Fruit fly (Drosophila melanogaster): ENCODE measurements around the gene Btk.

The Btk gene

dm6 chr2L:8311091-8311490, 10.2 kb upstream of the Btk start, which contains the start of the genes CG7810 and CG7806 (continued):
- peak; percentile 88 for TF ChIP-seq NC2β (GFP tag; optimal IDR thresholded peaks at IDR 0.05)
- TF ChIP-seq Taf1 (GFP tag; IDR thresholded peaks at IDR 0.05) = peak; percentile 72
- no peak for TF ChIP-seq lov (optimal IDR thresholded peaks at IDR 0.05)
- TF ChIP-seq lov (GFP tag; IDR thresholded peaks at IDR 0.05) = peak; percentile 67; the same call in 1 of the 3 replicates
- peak; percentile 66 for TF ChIP-seq sima (GFP tag; optimal IDR thresholded peaks at IDR 0.05)
- peak; percentile 83 for TF ChIP-seq CG12155 (GFP tag; optimal IDR thresholded peaks at IDR 0.05)
- peak; percentile 75 for TF ChIP-seq scrt (GFP tag; optimal IDR thresholded peaks at IDR 0.05)
- peak; percentile 90 for TF ChIP-seq Atf6 (GFP tag; IDR thresholded peaks at IDR 0.05)
- peak; percentile 89 for TF ChIP-seq salm (tag; optimal IDR thresholded peaks at IDR 0.05)
- TF ChIP-seq hkb (optimal IDR thresholded peaks at IDR 0.05) = no peak
- peak; percentile 95 for TF ChIP-seq hkb (GFP tag; IDR thresholded peaks at IDR 0.05)
- peak; percentile 59 for TF ChIP-seq CG31365 (tag; optimal IDR thresholded peaks at IDR 0.05)
- TF ChIP-seq Doc3 (GFP tag; IDR thresholded peaks at IDR 0.05; ENCODE audit: partially characterized antibody) = 0 out of 3 replicates have a peak, but pooled peaks have one; percentile 13
- TF ChIP-seq CG13287 (GFP tag; IDR thresholded peaks at IDR 0.05; ENCODE audit: partially characterized antibody) = peak; percentile 75
- peak; percentile 72 for TF ChIP-seq Bdp1 (GFP tag; optimal IDR thresholded peaks at IDR 0.05)
- TF ChIP-seq Pdp1 (GFP tag; optimal IDR thresholded peaks at IDR 0.05) = peak; percentile 88 to 89
- TF ChIP-seq CG6765 (GFP tag; optimal IDR thresholded peaks at IDR 0.05) = peak; percentile 82
- TF ChIP-seq Spps (tag; optimal IDR thresholded peaks at IDR 0.05) = peak; percentile 80
- peak; percentile 86 for TF ChIP-seq tx (GFP tag; optimal IDR thresholded peaks at IDR 0.05)
- no peak for TF ChIP-seq Lpt (GFP tag; optimal IDR thresholded peaks at IDR 0.05)
- peak; percentile 96 for TF ChIP-seq CG17328 (GFP tag; IDR thresholded peaks at IDR 0.05)
- peak; percentile 9 for TF ChIP-seq CG7928 (GFP tag; optimal IDR thresholded peaks at IDR 0.05)
- peak; percentile 43; the same call in 1 of the 2 replicates for TF ChIP-seq GATAe (GFP tag; conservative IDR thresholded peaks at IDR 0.05)
- TF ChIP-seq CG7745 (tag; optimal IDR thresholded peaks at IDR 0.05) = peak; percentile 39
- TF ChIP-seq Scr (GFP tag; IDR thresholded peaks at IDR 0.05; ENCODE audit: partially characterized antibody) = peak; percentile 56
- TF ChIP-seq inv (GFP tag; IDR thresholded peaks at IDR 0.05; ENCODE audit: partially characterized antibody) = 0 out of 2 replicates have a peak, but pooled peaks have one; percentile 27
- TF ChIP-seq CG34422 (GFP tag; IDR thresholded peaks at IDR 0.05) = peak; percentile 94
- TF ChIP-seq dan (GFP tag; IDR thresholded peaks at IDR 0.05) = no peak
- peak; percentile 85 for TF ChIP-seq pum (GFP tag; optimal IDR thresholded peaks at IDR 0.05)
- TF ChIP-seq B-H1 (GFP tag; IDR thresholded peaks at IDR 0.05) = peak; percentile 81
- TF ChIP-seq kah (GFP tag; optimal IDR thresholded peaks at IDR 0.05) = peak; percentile 67
- TF ChIP-seq CG16863 (GFP tag; optimal IDR thresholded peaks at IDR 0.05) = peak; percentile 91
- TF ChIP-seq grn (GFP tag; optimal IDR thresholded peaks at IDR 0.05) = no peak
- TF ChIP-seq hbn (GFP tag; IDR thresholded peaks at IDR 0.05; ENCODE audit: partially characterized antibody) = no peak
- peak; percentile 90 for TF ChIP-seq gsb-n (tag; optimal IDR thresholded peaks at IDR 0.05)
- TF ChIP-seq nerfin-1 (tag; optimal IDR thresholded peaks at IDR 0.05) = peak; percentile 85
- peak; percentile 86 for TF ChIP-seq Dek (tag; optimal IDR thresholded peaks at IDR 0.05)
- peak; percentile 66 for TF ChIP-seq peb (GFP tag; IDR thresholded peaks at IDR 0.05)
- TF ChIP-seq CG7271 (tag; optimal IDR thresholded peaks at IDR 0.05) = peak; percentile 69
- peak; percentile 84 for TF ChIP-seq her (GFP tag; optimal IDR thresholded peaks at IDR 0.05)
- peak; percentile 89 for TF ChIP-seq CG13775 (GFP tag; optimal IDR thresholded peaks at IDR 0.05)
- TF ChIP-seq CG14441 (GFP tag; IDR thresholded peaks at IDR 0.05) = peak; percentile 91
- TF ChIP-seq gcm (GFP tag; optimal IDR thresholded peaks at IDR 0.05) = peak; percentile 92
- TF ChIP-seq Nf-YB (GFP tag; optimal IDR thresholded peaks at IDR 0.05) = peak; percentile 80
- TF ChIP-seq Antp (GFP tag; optimal IDR thresholded peaks at IDR 0.05) = peak; percentile 87
- no peak for TF ChIP-seq fru (optimal IDR thresholded peaks at IDR 0.05)
- peak; percentile 86 for TF ChIP-seq gcm2 (GFP tag; optimal IDR thresholded peaks at IDR 0.05)
- peak; percentile 63 for TF ChIP-seq CG6683 (GFP tag; optimal IDR thresholded peaks at IDR 0.05)
- peak; percentile 85 for TF ChIP-seq grau (tag; optimal IDR thresholded peaks at IDR 0.05)
- peak; percentile 80 for TF ChIP-seq Awh (GFP tag; IDR thresholded peaks at IDR 0.05)
- TF ChIP-seq CG5953 (GFP tag; IDR thresholded peaks at IDR 0.05) = peak; percentile 75; the same call in 1 of the 2 replicates

All from whole organism, embryonic.